Fruit fly (Drosophila melanogaster) whole organism, embryonic: ENCODE data around the gene CG14079.

Source experiments
- Awh ChIP-seq: fragments of 200-800 bp; sonication (Bioruptor generic); IDR thresholded peaks from 2 replicates; pipeline ENCODE4, ENCODE4 v1.3.6; 2022; ENCODE audit warnings: missing biosample characterization, missing genetic modification characterization
- CG11398 ChIP-seq: fragments of 200-800 bp; sonication (Bioruptor generic); optimal IDR thresholded peaks from 2 replicates; lab custom pipeline; 2016; ENCODE audit warnings: missing biosample characterization, missing genetic modification characterization
- CG12155 ChIP-seq: fragments of 200-800 bp; sonication (Bioruptor generic); optimal IDR thresholded peaks from 3 replicates; lab custom pipeline; 2016; ENCODE audit warnings: missing biosample characterization, missing genetic modification characterization
- CG14050 ChIP-seq: fragments of 200-800 bp; sonication (Bioruptor generic); IDR thresholded peaks from 3 replicates; pipeline ENCODE4 v1.3.6; 2022; ENCODE audit warnings: missing biosample characterization, missing genetic modification characterization
- CG16813 ChIP-seq: fragments of 200-800 bp; sonication (Bioruptor generic); IDR thresholded peaks from 3 replicates; pipeline ENCODE4 v1.3.6; 2022; ENCODE audit warnings: missing biosample characterization, missing genetic modification characterization; ENCODE audit not compliant: partially characterized antibody
- CG17328 ChIP-seq: fragments of 200-800 bp; sonication (Bioruptor generic); IDR thresholded peaks from 2 replicates; pipeline ENCODE4 v1.3.6; 2022; ENCODE audit warnings: missing biosample characterization, missing genetic modification characterization
- CG17612 ChIP-seq: fragments of 200-800 bp; sonication (Bioruptor generic); IDR thresholded peaks from 2 replicates; pipeline ENCODE4 v1.3.6; 2022; ENCODE audit warnings: missing biosample characterization, missing genetic modification characterization
- CG18764 ChIP-seq: fragments of 200-800 bp; sonication (Bioruptor generic); optimal IDR thresholded peaks from 3 replicates; lab custom pipeline; 2016; ENCODE audit warnings: missing biosample characterization, missing genetic modification characterization
- CG2129 ChIP-seq: fragments of 200-800 bp; sonication (Bioruptor generic); IDR thresholded peaks from 2 replicates; pipeline ENCODE4 v1.3.6; 2022; ENCODE audit warnings: missing biosample characterization, missing genetic modification characterization; ENCODE audit not compliant: partially characterized antibody
- CG30403 ChIP-seq: fragments of 200-800 bp; sonication (Bioruptor generic); optimal IDR thresholded peaks from 3 replicates; lab custom pipeline; 2016; ENCODE audit warnings: missing biosample characterization, missing genetic modification characterization
- CG34376 ChIP-seq: fragments of 200-800 bp; sonication (Bioruptor generic); optimal IDR thresholded peaks from 2 replicates; lab custom pipeline; 2018; ENCODE audit warnings: missing biosample characterization, mild to moderate bottlenecking, missing genetic modification characterization
- CG3726 ChIP-seq: fragments of 200-800 bp; sonication (Bioruptor generic); IDR thresholded peaks from 3 replicates; pipeline ENCODE4, ENCODE4 v1.3.6; 2022; ENCODE audit warnings: missing biosample characterization, missing genetic modification characterization
- CG6254 ChIP-seq: fragments of 200-800 bp; sonication (Bioruptor generic); optimal IDR thresholded peaks from 3 replicates; lab custom pipeline; 2017; ENCODE audit warnings: mild to moderate bottlenecking, missing biosample characterization, missing genetic modification reagents, missing genetic modification characterization
- CG7556 ChIP-seq: fragments of 200-800 bp; sonication (Bioruptor generic); optimal IDR thresholded peaks from 2 replicates; lab custom pipeline; 2017; ENCODE audit warnings: missing biosample characterization, mild to moderate bottlenecking, missing genetic modification characterization
- CG7963 ChIP-seq: fragments of 200-800 bp; sonication (Bioruptor generic); IDR thresholded peaks from 3 replicates; pipeline ENCODE4 v1.3.6; 2022; ENCODE audit warnings: missing biosample characterization, missing genetic modification characterization; ENCODE audit not compliant: partially characterized antibody
- CG8944 ChIP-seq: fragments of 200-800 bp; sonication (Bioruptor generic); optimal IDR thresholded peaks from 3 replicates; lab custom pipeline; 2016; ENCODE audit warnings: missing biosample characterization, missing genetic modification characterization
- CrebB ChIP-seq: fragments of 200-800 bp; sonication (Bioruptor generic); optimal IDR thresholded peaks from 3 replicates; lab custom pipeline; 2018; ENCODE audit warnings: missing biosample characterization, mild to moderate bottlenecking, missing genetic modification characterization
- Dip3 ChIP-seq: fragments of 200-800 bp; sonication (Bioruptor generic); optimal IDR thresholded peaks from 3 replicates; lab custom pipeline; 2016; ENCODE audit warnings: missing biosample characterization, missing genetic modification characterization
- Doc2 ChIP-seq: fragments of 200-800 bp; sonication (Bioruptor generic); IDR thresholded peaks from 2 replicates; pipeline ENCODE4 v1.3.6; 2022; ENCODE audit warnings: missing biosample characterization, missing genetic modification characterization
- HLH4C ChIP-seq: fragments of 200-800 bp; sonication (Bioruptor generic); IDR thresholded peaks from 3 replicates; pipeline ENCODE4 v1.3.6; 2022; ENCODE audit warnings: missing biosample characterization, missing genetic modification characterization; ENCODE audit not compliant: partially characterized antibody
- HmgD ChIP-seq: fragments of 200-800 bp; sonication (Bioruptor generic); optimal IDR thresholded peaks from 3 replicates; lab custom pipeline; 2016; ENCODE audit warnings: missing biosample characterization, missing genetic modification characterization
- Lim3 ChIP-seq: fragments of 200-800 bp; sonication (Bioruptor generic); IDR thresholded peaks from 2 replicates; pipeline ENCODE4 v1.3.6; 2022; ENCODE audit warnings: missing biosample characterization, missing genetic modification characterization
- Lpt ChIP-seq: fragments of >200 bp; optimal IDR thresholded peaks from 2 replicates; lab custom pipeline; 2018; ENCODE audit warnings: missing biosample characterization, missing genetic modification characterization
- Meics ChIP-seq: fragments of 200-800 bp; sonication (Bioruptor generic); optimal IDR thresholded peaks from 2 replicates; lab custom pipeline; 2017; ENCODE audit warnings: missing biosample characterization, mild to moderate bottlenecking, missing genetic modification characterization
- Nf-YB ChIP-seq: fragments of 200-800 bp; sonication (Bioruptor generic); optimal IDR thresholded peaks from 3 replicates; lab custom pipeline; 2019; ENCODE audit warnings: missing biosample characterization, mild to moderate bottlenecking, missing genetic modification characterization, moderate library complexity
- Scr ChIP-seq: fragments of 200-800 bp; sonication (Bioruptor generic); IDR thresholded peaks from 2 replicates; pipeline ENCODE4 v1.3.6; 2022; ENCODE audit warnings: missing biosample characterization, missing genetic modification characterization; ENCODE audit not compliant: partially characterized antibody
- Six4 ChIP-seq: fragments of 200-800 bp; sonication (Bioruptor generic); optimal IDR thresholded peaks from 2 replicates; lab custom pipeline; 2016; ENCODE audit warnings: missing biosample characterization, missing genetic modification characterization
- Spps ChIP-seq: fragments of 200-800 bp; sonication (Bioruptor generic); optimal IDR thresholded peaks from 2 replicates; lab custom pipeline; 2018; ENCODE audit warnings: missing biosample characterization, mild to moderate bottlenecking, missing genetic modification characterization
- TFAM ChIP-seq: fragments of 200-800 bp; sonication (Bioruptor generic); optimal IDR thresholded peaks from 2 replicates; lab custom pipeline; 2017; ENCODE audit warnings: missing biosample characterization, missing genetic modification characterization, inconsistent platforms
- Usf ChIP-seq: fragments of 200-800 bp; sonication (Bioruptor generic); optimal IDR thresholded peaks from 2 replicates; lab custom pipeline; 2017; ENCODE audit warnings: missing genotype, missing biosample characterization, missing genetic modification characterization
- Vsx1 ChIP-seq: fragments of 200-800 bp; sonication (Bioruptor generic); optimal IDR thresholded peaks from 2 replicates; lab custom pipeline; 2017; ENCODE audit warnings: missing biosample characterization, mild to moderate bottlenecking, missing genetic modification characterization, missing genetic modification reagents
- abd-A ChIP-seq: fragments of 200-800 bp; sonication (Bioruptor generic); optimal IDR thresholded peaks from 3 replicates; lab custom pipeline; 2019; ENCODE audit warnings: missing biosample characterization, mild to moderate bottlenecking, missing genetic modification characterization, moderate library complexity
- ase ChIP-seq: fragments of 200-800 bp; sonication (Bioruptor generic); IDR thresholded peaks from 3 replicates; pipeline ENCODE4 v1.3.6; 2022; ENCODE audit warnings: missing biosample characterization, missing genetic modification characterization
- bigmax ChIP-seq: fragments of 200-800 bp; sonication (Bioruptor generic); optimal IDR thresholded peaks from 2 replicates; lab custom pipeline; 2018; ENCODE audit warnings: missing biosample characterization, mild to moderate bottlenecking, missing genetic modification characterization
- danr ChIP-seq: fragments of 200-800 bp; sonication (Bioruptor generic); IDR thresholded peaks from 2 replicates; pipeline ENCODE4 v1.3.6; 2022; ENCODE audit warnings: missing biosample characterization, missing genetic modification characterization
- disco-r ChIP-seq: fragments of 200-800 bp; sonication (Bioruptor generic); optimal IDR thresholded peaks from 2 replicates; lab custom pipeline; 2016; ENCODE audit warnings: missing biosample characterization, missing genetic modification characterization
- en ChIP-seq: fragments of 200-800 bp; sonication (Bioruptor generic); optimal IDR thresholded peaks from 2 replicates; lab custom pipeline; 2016; ENCODE audit warnings: missing biosample characterization, missing genetic modification characterization
- gcm2 ChIP-seq: fragments of 200-800 bp; sonication (Bioruptor generic); optimal IDR thresholded peaks from 2 replicates; lab custom pipeline; 2016; ENCODE audit warnings: missing biosample characterization, missing genetic modification characterization
- grau ChIP-seq: fragments of 200-800 bp; optimal IDR thresholded peaks from 3 replicates; lab custom pipeline; 2019; ENCODE audit warnings: missing biosample characterization, mild to moderate bottlenecking, missing genetic modification characterization, moderate library complexity
- hbn ChIP-seq: fragments of 200-800 bp; sonication (Bioruptor generic); IDR thresholded peaks from 2 replicates; pipeline ENCODE4 v1.3.6; 2022; ENCODE audit warnings: missing biosample characterization, missing genetic modification characterization; ENCODE audit not compliant: partially characterized antibody
- klu ChIP-seq: fragments of 200-800 bp; sonication (Bioruptor generic); IDR thresholded peaks from 2 replicates; pipeline ENCODE4 v1.3.6; 2022; ENCODE audit warnings: missing biosample characterization, missing genetic modification characterization
- kni ChIP-seq: fragments of 200-800 bp; sonication (Bioruptor generic); optimal IDR thresholded peaks from 3 replicates; lab custom pipeline; 2017; ENCODE audit warnings: mild to moderate bottlenecking, missing biosample characterization, missing genetic modification reagents, missing genetic modification characterization
- mam ChIP-seq: fragments of 200-800 bp; sonication (Bioruptor generic); optimal IDR thresholded peaks from 3 replicates; lab custom pipeline; 2016; ENCODE audit warnings: missing biosample characterization, missing genetic modification characterization
- nerfin-1 ChIP-seq: fragments of 200-800 bp; sonication (Bioruptor generic); optimal IDR thresholded peaks from 3 replicates; lab custom pipeline; 2019; ENCODE audit warnings: missing biosample characterization, mild to moderate bottlenecking, missing genetic modification characterization, moderate library complexity
- oc ChIP-seq: fragments of 200-800 bp; sonication (Bioruptor generic); optimal IDR thresholded peaks from 2 replicates; lab custom pipeline; 2018; ENCODE audit warnings: missing biosample characterization, mild to moderate bottlenecking, missing genetic modification characterization, moderate library complexity
- p53 ChIP-seq: fragments of 200-800 bp; sonication (Bioruptor generic); optimal IDR thresholded peaks from 2 replicates; lab custom pipeline; 2016; ENCODE audit warnings: missing biosample characterization, missing genetic modification characterization
- pb ChIP-seq: fragments of 200-800 bp; sonication (Bioruptor generic); optimal IDR thresholded peaks from 3 replicates; lab custom pipeline; 2016; ENCODE audit warnings: missing biosample characterization, missing genetic modification characterization
- pum ChIP-seq: fragments of 200-800 bp; sonication (Bioruptor generic); optimal IDR thresholded peaks from 2 replicates; lab custom pipeline; 2016; ENCODE audit warnings: missing biosample characterization, missing genetic modification characterization
- ranshi ChIP-seq: fragments of 200-800 bp; sonication (Bioruptor generic); IDR thresholded peaks from 2 replicates; pipeline ENCODE4 v1.3.6; 2022; ENCODE audit warnings: missing biosample characterization, missing genetic modification characterization
- repo ChIP-seq: fragments of 200-800 bp; sonication (Bioruptor generic); optimal IDR thresholded peaks from 2 replicates; lab custom pipeline; 2016; ENCODE audit warnings: missing biosample characterization, missing genetic modification characterization
- salm ChIP-seq: fragments of 200-800 bp; sonication (Bioruptor generic); optimal IDR thresholded peaks from 2 replicates; lab custom pipeline; 2018; ENCODE audit warnings: missing biosample characterization, mild to moderate bottlenecking, missing genetic modification characterization

Gene CG14079

dm6 chr3L:19097665-19098082 lies at the start of gene CG14079, which contains the start of gene Naxd (continued):
- no peak for TF ChIP-seq hbn (GFP tag; lab: Robert Waterston, UW)
- TF ChIP-seq grau (tag; lab: Kevin White, UChicago) = peak; percentile 78
- no peak for TF ChIP-seq gcm2 (GFP tag; lab: Kevin White, UChicago)
- peak; percentile 15 for TF ChIP-seq CG18764 (GFP tag; lab: Kevin White, UChicago)
- TF ChIP-seq CG7556 (GFP tag; lab: Kevin White, UChicago) = peak; percentile 61
- TF ChIP-seq CG12155 (GFP tag; lab: Kevin White, UChicago) = peak; percentile 48
- TF ChIP-seq CG34376 (GFP tag; lab: Kevin White, UChicago) = no peak
- TF ChIP-seq Meics (GFP tag; lab: Kevin White, UChicago) = peak; percentile 19
- TF ChIP-seq Awh (GFP tag; lab: Robert Waterston, UW) = peak; percentile 64; the same call in 1 of the 2 replicates
- TF ChIP-seq klu (GFP tag; lab: Robert Waterston, UW) = peak; percentile 31; the same call in 1 of the 2 replicates
- TF ChIP-seq TFAM (GFP tag; lab: Kevin White, UChicago) = no peak
- TF ChIP-seq salm (tag; lab: Kevin White, UChicago) = peak; percentile 33
- TF ChIP-seq CG8944 = peak; percentile 18
- no peak for TF ChIP-seq p53
- TF ChIP-seq mam (GFP tag; lab: Kevin White, UChicago) = peak; percentile 50
- TF ChIP-seq ase = peak; percentile 70
- no peak for TF ChIP-seq HLH4C (GFP tag; lab: Robert Waterston, UW)
- TF ChIP-seq Spps (tag; lab: Kevin White, UChicago) = peak; percentile 21
- no peak for TF ChIP-seq kni (GFP tag; lab: Kevin White, UChicago)
- TF ChIP-seq Scr = 0 out of 2 replicates have a peak, but pooled peaks have one; percentile 27
- no peak for TF ChIP-seq Vsx1 (GFP tag; lab: Kevin White, UChicago)
- no peak for TF ChIP-seq CG11398 (GFP tag; lab: Kevin White, UChicago)
- TF ChIP-seq nerfin-1 (tag; lab: Kevin White, UChicago) = no peak
- TF ChIP-seq en = no peak
- peak; percentile 37 for TF ChIP-seq Usf (GFP tag; lab: Kevin White, UChicago)
- no peak for TF ChIP-seq danr (GFP tag; lab: Robert Waterston, UW)
- TF ChIP-seq CG16813 (GFP tag; lab: Robert Waterston, UW) = no peak
- TF ChIP-seq Doc2 = no peak
- peak; percentile 59; the same call in 1 of the 2 replicates for TF ChIP-seq ranshi
- TF ChIP-seq CG17612 (GFP tag; lab: Robert Waterston, UW) = no peak
- no peak; the same call in 2 of the 3 replicates for TF ChIP-seq CG14050 (GFP tag; lab: Robert Waterston, UW)
- no peak for TF ChIP-seq HmgD (GFP tag; lab: Kevin White, UChicago)
- no peak for TF ChIP-seq repo (GFP tag; lab: Kevin White, UChicago)
- no peak; the same call in 1 of the 2 replicates for TF ChIP-seq CG17328
- TF ChIP-seq CG2129 = no peak
- TF ChIP-seq CG30403 (GFP tag; lab: Kevin White, UChicago) = peak; percentile 73
- no peak for TF ChIP-seq CG7963 (GFP tag; lab: Robert Waterston, UW)
- TF ChIP-seq CG6254 (GFP tag; lab: Kevin White, UChicago) = no peak
- no peak for TF ChIP-seq pb
- TF ChIP-seq oc = peak; percentile 29
- TF ChIP-seq pum (GFP tag; lab: Kevin White, UChicago) = peak; percentile 45
- TF ChIP-seq Nf-YB (GFP tag; lab: Kevin White, UChicago) = peak; percentile 47
- TF ChIP-seq Six4 (GFP tag; lab: Kevin White, UChicago) = peak; percentile 17
- no peak for TF ChIP-seq abd-A (tag; lab: Kevin White, UChicago)
- TF ChIP-seq CrebB = no peak
- TF ChIP-seq disco-r (GFP tag; lab: Kevin White, UChicago) = no peak
- TF ChIP-seq Lpt (GFP tag; lab: Kevin White, UChicago) = no peak
- TF ChIP-seq CG3726 (GFP tag; lab: Robert Waterston, UW) = no peak
- peak; percentile 27 for TF ChIP-seq Dip3
- no peak for TF ChIP-seq Lim3 (GFP tag; lab: Robert Waterston, UW)
- no peak for TF ChIP-seq bigmax (GFP tag; lab: Kevin White, UChicago)
